Worm (Caenorhabditis elegans) whole organism, dauer: Measurements from ENCODE around the gene lpr-5.

Experiments
- unc-62 ChIP-seq: sonication (generic microtip); optimal IDR thresholded peaks from 2 replicates; lab custom pipeline; 2017; ENCODE audit warnings: missing biosample characterization, missing genetic modification reagents, missing genetic modification characterization

Gene lpr-5

ce11 chrX:11061904-11062303 is at the start of gene lpr-5:
Gene lpr-5 (plus strand): TSS chrX:11062123.
- no peak for TF ChIP-seq unc-62 (GFP tag; lab: Kevin White, UChicago)

- no peak for TF ChIP-seq unc-62 (GFP tag; lab: Kevin White, UChicago)
Measured at ce11 chrX:11012337-11012736, 49.6 kb upstream of the lpr-5 start, which contains the start of gene F58A3.3. Gene F58A3.3 (plus strand): TSS chrX:11012637.

- no peak for TF ChIP-seq unc-62 (GFP tag; lab: Kevin White, UChicago)
Measured at ce11 chrX:11014394-11015280, 47.3 kb upstream of the lpr-5 start.

DNA sequence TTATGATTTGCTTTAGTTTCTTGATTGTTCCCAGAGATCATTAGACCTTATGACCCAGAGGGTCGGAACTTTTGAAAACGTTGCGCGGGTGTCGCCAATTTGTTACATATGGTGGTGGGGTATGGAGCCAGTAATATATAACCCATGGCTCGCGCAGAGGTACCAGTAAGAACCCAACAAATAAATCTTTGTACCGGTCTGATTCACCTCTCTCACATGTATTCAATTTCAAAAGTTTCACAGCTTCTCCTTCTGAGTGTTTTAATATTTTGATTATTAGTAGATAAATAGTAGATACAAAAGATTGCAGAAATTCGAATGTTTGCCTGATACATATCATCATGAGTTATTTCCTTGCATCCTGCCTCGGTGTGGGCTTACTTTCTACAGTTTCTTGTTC is 45.8 kb upstream of the lpr-5 start, which contains the start of gene egl-15:
Gene egl-15, plus strand, starts transcription at position 301 of the 400 bp plus-strand sequence.
- TF ChIP-seq unc-62 (GFP tag; lab: Kevin White, UChicago) = no peak

ce11 chrX:11028617-11029016 is 33.3 kb upstream of the lpr-5 start, which contains the start of gene ldb-1:
Gene ldb-1 (plus strand): TSS chrX:11028917.
- no peak for TF ChIP-seq unc-62 (GFP tag; lab: Kevin White, UChicago)

DNA sequence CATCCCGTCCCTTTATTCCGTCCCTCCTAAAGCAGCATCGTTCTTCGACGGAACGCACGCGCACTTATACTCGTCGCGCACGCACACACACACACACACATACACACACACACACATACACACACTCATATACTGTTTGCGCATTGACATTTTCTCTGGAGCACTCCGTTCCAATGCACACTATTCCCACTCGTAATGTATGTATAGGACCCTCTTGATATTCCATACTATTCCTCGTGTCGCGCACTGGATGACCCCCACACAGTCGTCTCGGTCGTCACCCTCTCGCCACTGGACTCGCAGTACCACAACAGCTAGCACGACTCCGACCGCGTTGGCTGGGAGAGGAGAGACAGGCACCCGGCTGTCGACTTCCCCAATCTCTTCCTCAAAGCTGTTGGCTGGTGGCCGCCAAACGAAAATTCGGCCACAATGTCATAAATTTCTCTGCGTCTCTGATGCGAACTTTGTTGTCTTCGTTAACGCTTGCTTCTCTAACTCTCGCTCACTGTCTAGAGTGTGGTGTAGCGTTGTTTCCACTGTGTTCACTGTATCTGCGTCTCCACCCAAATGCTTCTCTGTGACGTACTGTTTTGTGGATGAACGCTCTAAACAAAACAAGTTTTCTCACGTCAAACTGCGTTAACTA is 30.8 kb upstream of the lpr-5 start:
- no peak for TF ChIP-seq unc-62 (GFP tag; lab: Kevin White, UChicago)

DNA sequence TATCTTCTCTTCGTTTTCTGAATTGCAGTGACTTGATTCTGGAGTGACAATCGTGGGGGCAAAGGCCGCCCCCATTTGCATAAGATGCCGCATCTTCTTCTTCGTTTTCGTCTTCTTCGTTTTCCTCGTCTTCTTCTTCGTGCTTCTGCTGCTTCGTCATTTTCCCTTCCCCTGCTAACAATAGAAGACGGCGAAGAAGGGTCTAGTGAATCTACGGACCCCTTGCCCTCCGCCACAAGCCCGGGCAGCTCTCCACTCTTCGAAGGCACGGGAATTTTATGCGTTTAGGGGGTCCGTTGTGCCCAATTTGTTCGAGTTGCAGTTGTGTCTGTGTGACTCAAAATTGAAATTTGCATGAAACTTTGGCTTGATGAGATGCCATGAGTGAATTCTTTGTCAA is 30.1 kb upstream of the lpr-5 start:
- no peak for TF ChIP-seq unc-62 (GFP tag; lab: Kevin White, UChicago)

- TF ChIP-seq unc-62 (GFP tag; lab: Kevin White, UChicago) = no peak
Measured at ce11 chrX:11032412-11032811, 29.5 kb upstream of the lpr-5 start.

DNA sequence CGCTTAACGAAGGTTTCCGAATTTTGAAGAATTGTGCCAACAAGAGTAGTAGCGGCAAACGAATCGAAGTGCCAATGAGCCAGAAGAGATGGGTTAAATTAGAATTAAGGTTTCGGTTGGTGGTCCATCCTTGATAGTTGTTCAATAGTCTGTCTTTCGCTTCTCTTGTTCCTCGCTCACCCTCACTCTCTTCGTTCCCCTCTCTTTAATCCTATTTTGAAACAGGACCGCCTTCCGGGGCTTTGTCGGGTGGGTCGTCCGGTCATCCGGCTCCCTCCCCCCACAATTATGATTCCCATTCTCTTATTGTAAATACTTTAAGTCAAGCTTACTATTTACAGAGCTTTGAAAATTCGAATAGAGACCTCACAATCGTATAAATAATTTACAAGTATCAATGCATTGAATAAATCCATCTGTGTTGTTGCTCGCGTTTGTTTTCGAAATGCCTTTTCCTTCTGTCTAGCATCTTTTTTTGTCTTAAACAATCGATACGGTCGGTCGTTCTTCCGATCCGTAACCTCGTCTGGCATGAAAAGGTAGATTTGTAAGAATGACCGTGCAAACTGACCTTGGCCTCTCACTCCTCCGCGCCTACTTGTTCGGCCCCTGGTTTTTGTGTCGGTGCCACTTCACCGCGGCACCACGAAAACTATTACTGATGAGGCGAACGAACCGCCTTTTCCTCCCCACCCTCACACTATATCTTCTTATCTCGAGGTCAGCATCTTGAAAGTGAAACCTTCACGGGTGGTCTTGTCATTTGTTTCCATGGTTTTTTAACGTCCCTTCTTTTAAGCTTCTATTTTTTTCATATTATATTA is 28.6 kb upstream of the lpr-5 start:
- TF ChIP-seq unc-62 (GFP tag; lab: Kevin White, UChicago) = no peak

DNA sequence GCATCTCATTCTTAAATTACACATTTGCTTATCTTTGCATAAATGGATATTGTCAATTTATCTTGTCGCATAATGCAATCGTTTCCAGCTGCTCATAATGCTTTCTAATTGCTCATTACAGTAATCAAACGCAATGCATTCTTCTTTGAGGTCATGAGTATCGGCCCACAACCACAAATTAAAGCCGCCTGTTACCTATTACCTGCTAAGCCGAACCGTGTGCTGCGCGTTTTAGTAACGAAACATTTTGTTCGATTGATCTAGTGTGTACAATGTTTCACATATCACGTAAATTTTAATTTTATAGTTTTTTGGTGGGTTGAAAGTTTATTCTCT is 28.0 kb upstream of the lpr-5 start:
- no peak for TF ChIP-seq unc-62 (GFP tag; lab: Kevin White, UChicago)

ce11 chrX:11034430-11035117 is 27.3 kb upstream of the lpr-5 start:
- TF ChIP-seq unc-62 (GFP tag; lab: Kevin White, UChicago) = no peak

DNA sequence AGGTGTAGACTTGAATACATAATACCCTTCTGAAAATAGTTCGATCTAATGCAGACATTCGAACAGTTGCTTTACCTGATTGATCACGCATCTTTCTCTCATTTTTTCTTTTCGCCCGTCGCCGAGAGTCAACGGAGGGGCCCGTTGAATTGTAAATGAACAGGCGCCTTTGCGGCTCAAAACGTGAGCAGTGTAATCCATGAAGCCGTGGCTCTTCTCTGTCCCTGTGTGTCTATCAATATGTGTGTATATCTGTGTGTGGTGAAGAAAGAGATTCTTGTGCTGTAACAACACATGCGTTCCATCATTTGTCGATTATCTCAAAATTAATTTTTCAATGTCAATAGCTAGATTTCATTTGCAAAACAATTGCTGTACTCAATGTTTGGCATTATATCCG is 26.4 kb upstream of the lpr-5 start:
- no peak for TF ChIP-seq unc-62 (GFP tag; lab: Kevin White, UChicago)

- no peak for TF ChIP-seq unc-62 (GFP tag; lab: Kevin White, UChicago)
Measured at ce11 chrX:11036114-11037087, 25.5 kb upstream of the lpr-5 start.

- TF ChIP-seq unc-62 (GFP tag; lab: Kevin White, UChicago) = no peak
Measured at ce11 chrX:11038221-11038620, 23.7 kb upstream of the lpr-5 start.
